Worm (Caenorhabditis elegans): ENCODE results near the gene grl-1.

DNA sequence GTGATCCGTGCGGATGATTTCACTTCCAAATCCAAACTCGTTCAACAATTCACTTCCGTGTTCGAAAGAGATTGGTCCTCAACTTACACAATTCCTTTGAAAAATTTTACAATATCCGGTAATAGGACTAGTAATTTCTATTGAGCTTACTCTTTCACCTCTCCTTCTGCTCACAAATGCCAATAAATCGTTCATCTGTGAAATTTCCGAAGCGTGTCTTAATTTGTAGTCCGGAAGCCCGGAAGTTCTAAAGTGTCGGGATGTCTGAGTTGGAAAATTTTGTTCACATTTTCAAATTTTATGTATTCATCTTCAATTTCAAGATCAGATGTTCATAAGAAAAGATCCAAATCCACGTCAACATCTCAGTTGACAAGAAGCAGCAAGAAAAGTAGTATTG lies 40.2 kb downstream of the grl-1 start, which contains the start of gene T05C3.2:
- TF ChIP-seq fos-1 (tag; optimal IDR thresholded peaks at IDR 0.05) (no peak), skn-1 (tag; optimal IDR thresholded peaks at IDR 0.05) (no peak)

Measured in whole organism, L4 larva.